Worm (Caenorhabditis elegans) whole organism, L4 larva: ENCODE results near the gene str-149.

ENCODE experiments used
- D1046.2 ChIP-seq: fragments of 200-800 bp; sonication (Bioruptor generic); IDR thresholded peaks from 2 replicates; pipeline ENCODE4 v1.3.6; 2022; ENCODE audit warnings: missing genetic modification characterization, missing compliant biosample characterization
- F26F4.8 ChIP-seq: fragments of 200-800 bp; sonication (Bioruptor generic); conservative IDR thresholded peaks from 2 replicates; pipeline ENCODE4 v1.3.6; 2022; ENCODE audit warnings: missing genetic modification characterization, missing compliant biosample characterization
- F37D6.2 ChIP-seq: sonication (generic microtip); optimal IDR thresholded peaks from 2 replicates; lab custom pipeline; 2016; ENCODE audit warnings: mild to moderate bottlenecking, missing genetic modification characterization, missing compliant biosample characterization
- R02D3.7 ChIP-seq: fragments of 150-350 bp; sonication (generic microtip); optimal IDR thresholded peaks from 3 replicates; lab custom pipeline; 2014; ENCODE audit warnings: missing biosample characterization, missing genetic modification characterization
- aha-1 ChIP-seq: fragments of 150-350 bp; peaks from one replicate; lab custom pipeline; 2014; ENCODE audit warnings: missing biosample characterization, missing genetic modification characterization
- arid-1 ChIP-seq: fragments of 200-800 bp; sonication (Bioruptor generic); conservative IDR thresholded peaks from 2 replicates; pipeline ENCODE4 v1.3.6; 2022; ENCODE audit warnings: missing genetic modification reagents, missing genetic modification characterization, missing compliant biosample characterization
- attf-4 ChIP-seq: sonication (generic microtip); optimal IDR thresholded peaks from 3 replicates; lab custom pipeline; 2017; ENCODE audit warnings: missing biosample characterization, missing genetic modification characterization
- ceh-44 ChIP-seq: fragments of 200-800 bp; sonication (Bioruptor generic); IDR thresholded peaks from 2 replicates; pipeline ENCODE4 v1.3.6; 2022; ENCODE audit warnings: missing genetic modification reagents, missing genetic modification characterization, missing compliant biosample characterization
- ctbp-1 ChIP-seq: fragments of 200-800 bp; sonication (Bioruptor generic); IDR thresholded peaks from 2 replicates; pipeline ENCODE4 v1.3.6; 2022; ENCODE audit warnings: missing genetic modification reagents, missing genetic modification characterization, missing compliant biosample characterization
- daf-12 ChIP-seq: fragments of 150-350 bp; optimal IDR thresholded peaks from 2 replicates; lab custom pipeline; 2014; ENCODE audit warnings: missing biosample characterization, missing genetic modification reagents, missing genetic modification characterization
- daf-16 ChIP-seq, 3 experiments: sonication (generic microtip); optimal IDR thresholded peaks; 2 replicates each; lab custom pipeline; 2016 to 2017; ENCODE audit warnings: missing genetic modification characterization in 3 of 3, missing genetic modification reagents in 3 of 3, mild to moderate bottlenecking in 2 of 3, missing compliant biosample characterization in 2 of 3, missing biosample characterization in 1 of 3, moderate library complexity in 1 of 3
- dmd-6 ChIP-seq: fragments of 200-800 bp; sonication (Bioruptor generic); IDR thresholded peaks from 2 replicates; pipeline ENCODE4 v1.3.6; 2022; ENCODE audit warnings: missing genetic modification reagents, missing genetic modification characterization, missing compliant biosample characterization
- dmd-8 ChIP-seq: fragments of 200-800 bp; sonication (Bioruptor generic); IDR thresholded peaks from 2 replicates; pipeline ENCODE4 v1.3.6; 2022; ENCODE audit warnings: missing genetic modification characterization, missing compliant biosample characterization
- dve-1 ChIP-seq: sonication (generic microtip); optimal IDR thresholded peaks from 2 replicates; lab custom pipeline; 2017; ENCODE audit warnings: antibody characterized with exemption, mild to moderate bottlenecking, missing genetic modification characterization, missing compliant biosample characterization; ENCODE audit not compliant: insufficient read depth
- gei-8 ChIP-seq: fragments of 200-800 bp; sonication (Bioruptor generic); optimal IDR thresholded peaks from 2 replicates; lab custom pipeline; 2018; ENCODE audit warnings: mild to moderate bottlenecking, missing genetic modification characterization, missing compliant biosample characterization
- hif-1 ChIP-seq, 2 experiments: sonication (generic microtip); optimal IDR thresholded peaks; 2 replicates each; lab custom pipeline; 2016 to 2017; ENCODE audit warnings: missing compliant biosample characterization in 2 of 2, missing genetic modification characterization in 2 of 2, missing genetic modification reagents in 2 of 2, missing genotype in 2 of 2, mild to moderate bottlenecking in 1 of 2
- hlh-30 ChIP-seq: sonication (generic microtip); optimal IDR thresholded peaks from 2 replicates; lab custom pipeline; 2017; ENCODE audit warnings: antibody characterized with exemption, mild to moderate bottlenecking, missing genetic modification characterization, missing compliant biosample characterization; ENCODE audit not compliant: insufficient read depth
- hmg-1.1 ChIP-seq: fragments of 200-800 bp; sonication (Bioruptor generic); IDR thresholded peaks from 2 replicates; pipeline ENCODE4 v1.3.6; 2022; ENCODE audit warnings: missing genetic modification reagents, missing genetic modification characterization, missing compliant biosample characterization
- lim-7 ChIP-seq: fragments of 200-800 bp; sonication (Bioruptor generic); IDR thresholded peaks from 2 replicates; pipeline ENCODE4 v1.3.6; 2022; ENCODE audit warnings: missing genetic modification characterization, missing compliant biosample characterization
- lin-15B ChIP-seq: fragments of 150-350 bp; sonication (generic microtip); optimal IDR thresholded peaks from 3 replicates; lab custom pipeline; 2014; ENCODE audit warnings: missing biosample characterization, missing genetic modification characterization
- lir-3 ChIP-seq: sonication (generic microtip); optimal IDR thresholded peaks from 2 replicates; lab custom pipeline; 2016; ENCODE audit warnings: mild to moderate bottlenecking, missing genetic modification characterization, missing compliant biosample characterization
- lsy-2 ChIP-seq, 2 experiments: fragments of 150-350 bp in 1 of 2; sonication (generic microtip) in 1 of 2; optimal IDR thresholded peaks; 2 replicates each; lab custom pipeline; 2014 to 2017; ENCODE audit warnings: missing biosample characterization in 2 of 2, missing genetic modification characterization in 2 of 2
- madf-9 ChIP-seq: fragments of 200-800 bp; sonication (Bioruptor generic); conservative IDR thresholded peaks from 2 replicates; pipeline ENCODE4 v1.3.6; 2022; ENCODE audit warnings: missing genetic modification reagents, missing genetic modification characterization, missing compliant biosample characterization
- mdl-1 ChIP-seq, 2 experiments: fragments of 150-350 bp in 1 of 2; sonication (generic microtip) in 1 of 2; optimal IDR thresholded peaks; 2 replicates each; lab custom pipeline; 2014 to 2017; ENCODE audit warnings: missing biosample characterization in 2 of 2, missing genetic modification characterization in 2 of 2
- mdt-29 ChIP-seq: fragments of 200-800 bp; sonication (Bioruptor generic); IDR thresholded peaks from 2 replicates; pipeline ENCODE4 v1.3.6; 2022; ENCODE audit warnings: missing genetic modification reagents, missing genetic modification characterization, missing compliant biosample characterization
- mep-1 ChIP-seq: fragments of 150-350 bp; sonication (generic microtip); optimal IDR thresholded peaks from 3 replicates; lab custom pipeline; 2014; ENCODE audit warnings: missing biosample characterization, missing genetic modification characterization
- mxl-2 ChIP-seq: fragments of 200-800 bp; sonication (Bioruptor generic); conservative IDR thresholded peaks from 2 replicates; pipeline ENCODE4 v1.3.6; 2022; ENCODE audit warnings: missing genetic modification reagents, missing genetic modification characterization, missing compliant biosample characterization
- nhr-10 ChIP-seq: fragments of 150-350 bp; optimal IDR thresholded peaks from 2 replicates; lab custom pipeline; 2014; ENCODE audit warnings: missing biosample characterization, missing genetic modification characterization
- nhr-102 ChIP-seq: sonication (generic microtip); optimal IDR thresholded peaks from 2 replicates; lab custom pipeline; 2016; ENCODE audit warnings: mild to moderate bottlenecking, missing genetic modification characterization, moderate library complexity, missing compliant biosample characterization
- nhr-111 ChIP-seq: fragments of 200-800 bp; sonication (Bioruptor generic); optimal IDR thresholded peaks from 2 replicates; lab custom pipeline; 2018; ENCODE audit warnings: mild to moderate bottlenecking, missing genetic modification characterization, missing compliant biosample characterization
- nhr-28 ChIP-seq: fragments of 150-350 bp; optimal IDR thresholded peaks from 2 replicates; lab custom pipeline; 2014; ENCODE audit warnings: missing biosample characterization, missing genetic modification characterization
- nhr-76 ChIP-seq: fragments of 150-350 bp; optimal IDR thresholded peaks from 2 replicates; lab custom pipeline; 2014; ENCODE audit warnings: missing biosample characterization, missing genetic modification characterization
- php-3 ChIP-seq: fragments of 200-800 bp; sonication (Bioruptor generic); IDR thresholded peaks from 2 replicates; pipeline ENCODE4 v1.3.6; 2022; ENCODE audit warnings: missing genetic modification reagents, missing genetic modification characterization, missing compliant biosample characterization
- pqm-1 ChIP-seq: sonication (generic microtip); optimal IDR thresholded peaks from 2 replicates; lab custom pipeline; 2017; ENCODE audit warnings: missing biosample characterization, missing genetic modification characterization
- rbr-2 ChIP-seq: sonication (generic microtip); optimal IDR thresholded peaks from 2 replicates; lab custom pipeline; 2016; ENCODE audit warnings: missing genotype, missing genetic modification characterization, missing compliant biosample characterization
- saeg-2 ChIP-seq: fragments of 200-800 bp; sonication (Bioruptor generic); IDR thresholded peaks from 2 replicates; pipeline ENCODE4 v1.3.6; 2022; ENCODE audit warnings: missing genetic modification reagents, missing genetic modification characterization, missing compliant biosample characterization
- set-16 ChIP-seq: fragments of 200-800 bp; sonication (Bioruptor generic); IDR thresholded peaks from 2 replicates; pipeline ENCODE4 v1.3.6; 2022; ENCODE audit warnings: missing genetic modification reagents, missing genetic modification characterization, missing compliant biosample characterization
- spr-1 ChIP-seq: sonication (generic microtip); optimal IDR thresholded peaks from 2 replicates; lab custom pipeline; 2016; ENCODE audit warnings: mild to moderate bottlenecking, missing genetic modification characterization, missing compliant biosample characterization
- unc-39 ChIP-seq: sonication (generic microtip); optimal IDR thresholded peaks from 2 replicates; lab custom pipeline; 2017; ENCODE audit warnings: missing biosample characterization, missing genetic modification characterization
- unc-62 ChIP-seq, 3 experiments: fragments of 150-350 bp in 1 of 3; sonication (generic microtip); optimal IDR thresholded peaks in 2 of 3; peaks in 1 of 3; 1 replicate in 1 of 3; 2 replicates in 2 of 3; lab custom pipeline; 2014 to 2017; ENCODE audit warnings: missing biosample characterization in 3 of 3, missing genetic modification characterization in 3 of 3, missing genetic modification reagents in 3 of 3, missing genotype in 1 of 3
- vab-7 ChIP-seq: fragments of 200-800 bp; sonication (Bioruptor generic); IDR thresholded peaks from 2 replicates; pipeline ENCODE4 v1.3.6; 2022; ENCODE audit warnings: missing genetic modification reagents, missing genetic modification characterization, missing compliant biosample characterization
- zip-2 ChIP-seq: fragments of 150-350 bp; optimal IDR thresholded peaks from 2 replicates; lab custom pipeline; 2014; ENCODE audit warnings: missing biosample characterization, missing genetic modification characterization

Gene str-149

ce11 chrV:16610791-16611385 lies 37.6 kb downstream of the str-149 start, which contains the start of gene srw-54:
Gene srw-54, plus strand, starts transcription at chrV:16611335.
- TF ChIP-seq unc-39 (tag; lab: Kevin White, UChicago) (no peak), mdt-29 (no peak), dmd-6 (GFP tag; lab: Robert Waterston, UW) (peak; percentile 38; the same call in 1 of the 2 replicates), mep-1 (tag; lab: Kevin White, UChicago) (no peak), nhr-28 (peak; percentile 59), dve-1 (tag; lab: Kevin White, UChicago) (peak; percentile 23), dmd-8 (no peak), arid-1 (no peak), pqm-1 (tag; lab: Kevin White, UChicago) (peak; percentile 29), daf-16 (GFP tag; optimal IDR thresholded peaks at IDR 0.05; lab: Kevin White, UChicago) (no peak), daf-16 (tag; optimal IDR thresholded peaks at IDR 0.05; lab: Kevin White, UChicago) (peak; percentile 92)
- TF ChIP-seq, all 104 proteins: peak for 5

- TF ChIP-seq madf-9 (no peak), spr-1 (tag; lab: Kevin White, UChicago) (no peak), dve-1 (tag; lab: Kevin White, UChicago) (no peak), arid-1 (no peak), F26F4.8 (GFP tag; lab: Robert Waterston, UW) (no peak), rbr-2 (no peak), mdl-1 (tag; optimal IDR thresholded peaks at IDR 0.05; lab: Kevin White, UChicago) (no peak), aha-1 (tag; lab: Kevin White, UChicago) (no peak), daf-12 (tag; lab: Kevin White, UChicago) (no peak), gei-8 (GFP tag; lab: Kevin White, UChicago) (no peak), ceh-44 (GFP tag; lab: Robert Waterston, UW) (no peak), R02D3.7 (tag; lab: Kevin White, UChicago) (no peak), saeg-2 (GFP tag; lab: Robert Waterston, UW) (no peak), php-3 (no peak), nhr-102 (tag; lab: Kevin White, UChicago) (no peak), set-16 (GFP tag; lab: Robert Waterston, UW) (no peak), mxl-2 (GFP tag; lab: Robert Waterston, UW) (no peak), lsy-2 (tag; optimal IDR thresholded peaks at IDR 0.05; lab: Kevin White, UChicago) (no peak)
Measured at ce11 chrV:16617462-16617861, 44.2 kb downstream of the str-149 start, which contains the start of gene Y70C5A.4. Gene Y70C5A.4, plus strand, starts transcription at chrV:16617762.

ce11 chrV:16620874-16621273 lies 47.6 kb downstream of the str-149 start, which contains the start of gene Y70C5A.3:
Gene Y70C5A.3, minus strand, starts transcription at chrV:16620923.
- TF ChIP-seq F37D6.2 (no peak), lin-15B (tag; lab: Kevin White, UChicago) (no peak), hif-1 (tag; optimal IDR thresholded peaks at IDR 0.05; lab: Kevin White, UChicago) (no peak), dve-1 (tag; lab: Kevin White, UChicago) (peak; percentile 42), zip-2 (tag; lab: Kevin White, UChicago) (no peak), saeg-2 (GFP tag; lab: Robert Waterston, UW) (no peak), mdl-1 (tag; optimal IDR thresholded peaks at IDR 0.05; lab: Kevin White, UChicago) (no peak), unc-62 (GFP tag; optimal IDR thresholded peaks at IDR 0.05 in 1 of 2; lab: Kevin White, UChicago) (peak in 1 of 2 experiments; percentile 76), unc-62 (tag; optimal IDR thresholded peaks at IDR 0.05; lab: Kevin White, UChicago) (no peak), hlh-30 (tag; lab: Kevin White, UChicago) (no peak), pqm-1 (tag; lab: Kevin White, UChicago) (peak; percentile 34), daf-16 (GFP tag; optimal IDR thresholded peaks at IDR 0.05; lab: Kevin White, UChicago) (no peak), daf-16 (tag; optimal IDR thresholded peaks at IDR 0.05; lab: Kevin White, UChicago) (peak; percentile 92)

ce11 chrV:16621894-16622293 lies 48.6 kb downstream of the str-149 start:
- peak; percentile 1 for TF ChIP-seq nhr-111 (GFP tag; lab: Kevin White, UChicago)
- TF ChIP-seq nhr-10 (tag; lab: Kevin White, UChicago), result no peak
- peak; percentile 54; the same call in 1 of the 2 replicates for TF ChIP-seq vab-7 (GFP tag; lab: Robert Waterston, UW)
- no peak for TF ChIP-seq ceh-44 (GFP tag; lab: Robert Waterston, UW)
- no peak for TF ChIP-seq zip-2 (tag; lab: Kevin White, UChicago)
- TF ChIP-seq hmg-1.1 (GFP tag; lab: Robert Waterston, UW), result no peak
- TF ChIP-seq dmd-6 (GFP tag; lab: Robert Waterston, UW), result peak; percentile 38
- no peak for TF ChIP-seq nhr-76 (tag; lab: Kevin White, UChicago)
- no peak for TF ChIP-seq ctbp-1 (GFP tag; lab: Robert Waterston, UW)
- no peak for TF ChIP-seq hlh-30 (tag; lab: Kevin White, UChicago)
- TF ChIP-seq attf-4 (tag; lab: Kevin White, UChicago), result no peak
- no peak for TF ChIP-seq lir-3 (tag; lab: Kevin White, UChicago)
- peak; percentile 77 for TF ChIP-seq lim-7 (GFP tag; lab: Robert Waterston, UW)
- TF ChIP-seq mdt-29, result 0 out of 2 replicates have a peak, but pooled peaks have one; percentile 26
- TF ChIP-seq arid-1, result peak; percentile 49; the same call in 1 of the 2 replicates
- 0 out of 2 replicates have a peak, but pooled peaks have one; percentile 53 for TF ChIP-seq D1046.2 (GFP tag; lab: Robert Waterston, UW)
- TF ChIP-seq nhr-28, result no peak
